Fruit fly (Drosophila melanogaster): Measurements from ENCODE around the gene MED30.
A peak's percentile ranks its signal among the peaks of the same experiment; 100 is the strongest.

Gene MED30

DNA sequence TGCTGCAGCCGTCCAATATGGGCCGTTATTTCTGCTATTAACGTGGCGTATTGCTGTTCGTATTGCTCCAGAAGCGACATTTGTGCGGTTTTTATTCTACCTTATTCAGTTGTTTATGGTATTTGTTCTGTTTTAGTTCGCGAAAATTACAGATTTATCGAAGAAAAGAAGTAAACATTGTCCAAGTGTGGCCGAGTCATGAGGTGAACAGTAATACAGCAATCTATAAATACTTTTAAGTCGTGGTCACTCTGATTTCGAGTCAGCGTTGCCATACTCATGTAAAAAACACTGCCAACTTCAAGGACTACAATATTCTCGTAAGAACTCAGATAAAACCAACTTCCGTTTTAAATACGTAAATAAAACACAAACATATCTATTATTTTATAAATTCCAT is 38.8 kb upstream of the MED30 start, which contains the start of gene Vti1a (continued):
- TF ChIP-seq CG18262 (tag; optimal IDR thresholded peaks at IDR 0.05) (peak; percentile 2), CG17359 (tag; optimal IDR thresholded peaks at IDR 0.05) (peak; percentile 7), Sox100B (GFP tag; optimal IDR thresholded peaks at IDR 0.05) (no peak), stwl (tag; optimal IDR thresholded peaks at IDR 0.05) (peak; percentile 98), HHEX (GFP tag; optimal IDR thresholded peaks at IDR 0.05) (no peak), Xrp1 (GFP tag; IDR thresholded peaks at IDR 0.05) (no peak), onecut (GFP tag; IDR thresholded peaks at IDR 0.05) (peak; percentile 31; the same call in 1 of the 2 replicates), ERR (GFP tag; optimal IDR thresholded peaks at IDR 0.05) (no peak), sr (GFP tag; IDR thresholded peaks at IDR 0.05) (no peak), Rx (GFP tag; IDR thresholded peaks at IDR 0.05) (no peak), ssp (GFP tag; IDR thresholded peaks at IDR 0.05) (no peak), CG11504 (tag; optimal IDR thresholded peaks at IDR 0.05) (no peak), HLHmδ (GFP tag; optimal IDR thresholded peaks at IDR 0.05) (no peak), CTCF (GFP tag; optimal IDR thresholded peaks at IDR 0.05) (peak; percentile 42), ro (GFP tag; IDR thresholded peaks at IDR 0.05) (no peak), CG17829 (tag; optimal IDR thresholded peaks at IDR 0.05) (peak; percentile 34), dimm (GFP tag; IDR thresholded peaks at IDR 0.05) (no peak), Lpt (GFP tag; optimal IDR thresholded peaks at IDR 0.05) (no peak), ash1 (GFP tag; optimal IDR thresholded peaks at IDR 0.05) (no peak), CoRest (tag; optimal IDR thresholded peaks at IDR 0.05) (peak; percentile 19), al (GFP tag; IDR thresholded peaks at IDR 0.05) (no peak), CG16863 (GFP tag; optimal IDR thresholded peaks at IDR 0.05) (no peak), Dip2 (GFP tag; IDR thresholded peaks at IDR 0.05) (no peak), Awh (GFP tag; IDR thresholded peaks at IDR 0.05) (no peak), Neu2 (GFP tag; optimal IDR thresholded peaks at IDR 0.05; ENCODE audit: borderline replicate concordance) (no peak), Med (GFP tag) (peak; percentile 59), CG6272 (GFP tag; IDR thresholded peaks at IDR 0.05) (no peak), Xbp1 (GFP tag; optimal IDR thresholded peaks at IDR 0.05) (no peak), gcm (GFP tag; optimal IDR thresholded peaks at IDR 0.05) (no peak), az2 (GFP tag; optimal IDR thresholded peaks at IDR 0.05) (no peak), zfh1 (GFP tag; IDR thresholded peaks at IDR 0.05) (no peak), CG7786 (GFP tag; optimal IDR thresholded peaks at IDR 0.05) (no peak), GATAe (GFP tag; conservative IDR thresholded peaks at IDR 0.05) (no peak), CG1529 (GFP tag; optimal IDR thresholded peaks at IDR 0.05) (no peak), Scr (GFP tag; IDR thresholded peaks at IDR 0.05; ENCODE audit: partially characterized antibody) (peak; percentile 33; the same call in 1 of the 2 replicates), sna (GFP tag; IDR thresholded peaks at IDR 0.05; ENCODE audit: partially characterized antibody) (peak; percentile 40; the same call in 1 of the 2 replicates), ase (GFP tag; IDR thresholded peaks at IDR 0.05) (no peak), Side (GFP tag; optimal IDR thresholded peaks at IDR 0.05) (no peak), bigmax (GFP tag; optimal IDR thresholded peaks at IDR 0.05) (peak; percentile 34), CG14441 (GFP tag; IDR thresholded peaks at IDR 0.05) (no peak), CG15601 (tag; optimal IDR thresholded peaks at IDR 0.05) (peak; percentile 44), CG2875 (GFP tag; optimal IDR thresholded peaks at IDR 0.05) (no peak), ind (GFP tag; optimal IDR thresholded peaks at IDR 0.05) (no peak), en (GFP tag; optimal IDR thresholded peaks at IDR 0.05) (no peak), lab (GFP tag; optimal IDR thresholded peaks at IDR 0.05) (no peak), CG15479 (GFP tag; optimal IDR thresholded peaks at IDR 0.05) (no peak), Jarid2 (GFP tag; optimal IDR thresholded peaks at IDR 0.05) (no peak), Dad (GFP tag; optimal IDR thresholded peaks at IDR 0.05) (no peak), CG9437 (GFP tag; optimal IDR thresholded peaks at IDR 0.05) (no peak), repo (GFP tag; optimal IDR thresholded peaks at IDR 0.05) (no peak), sisA (GFP tag; IDR thresholded peaks at IDR 0.05) (no peak), psq (GFP tag; optimal IDR thresholded peaks at IDR 0.05) (no peak), nau (GFP tag; optimal IDR thresholded peaks at IDR 0.05) (no peak)

All from whole organism, embryonic.